Fruit fly (Drosophila melanogaster): ENCODE data around the gene GlcAT-S.

Gene GlcAT-S

dm6 chr2L:9616654-9617053 is 385 bp downstream of the GlcAT-S start (continued):
- no peak for TF ChIP-seq CG1602 (GFP tag; optimal IDR thresholded peaks at IDR 0.05)
- TF ChIP-seq HLH54F (GFP tag; optimal IDR thresholded peaks at IDR 0.05) = peak; percentile 65
- peak; percentile 73 for TF ChIP-seq Hmr (GFP tag; optimal IDR thresholded peaks at IDR 0.05)
- peak; percentile 14 for TF ChIP-seq pnt (GFP tag; optimal IDR thresholded peaks at IDR 0.05)
- TF ChIP-seq E2f1 (GFP tag; IDR thresholded peaks at IDR 0.05) = peak; percentile 48; the same call in 1 of the 2 replicates
- TF ChIP-seq ATbp (GFP tag; optimal IDR thresholded peaks at IDR 0.05) = no peak
- TF ChIP-seq dpn (GFP tag; optimal IDR thresholded peaks at IDR 0.05) = peak; percentile 18 to 56
- no peak for TF ChIP-seq hkb (optimal IDR thresholded peaks at IDR 0.05)
- TF ChIP-seq hkb (GFP tag; IDR thresholded peaks at IDR 0.05) = peak; percentile 42
- TF ChIP-seq knrl (GFP tag; IDR thresholded peaks at IDR 0.05; ENCODE audit: partially characterized antibody) = peak; percentile 71
- peak; percentile 42; the same call in 1 of the 2 replicates for TF ChIP-seq sna (GFP tag; IDR thresholded peaks at IDR 0.05; ENCODE audit: partially characterized antibody)
- peak; percentile 16 for TF ChIP-seq BtbVII (GFP tag; optimal IDR thresholded peaks at IDR 0.05)
- peak; percentile 82 for TF ChIP-seq ci (GFP tag; IDR thresholded peaks at IDR 0.05)
- TF ChIP-seq CkIIα-i1 (GFP tag; IDR thresholded peaks at IDR 0.05) = no peak; the same call in 1 of the 2 replicates
- TF ChIP-seq CG13123 (GFP tag; optimal IDR thresholded peaks at IDR 0.05) = peak; percentile 40
- peak; percentile 21 for TF ChIP-seq Hey (tag; optimal IDR thresholded peaks at IDR 0.05)
- peak; percentile 20 for TF ChIP-seq maf-S (GFP tag; optimal IDR thresholded peaks at IDR 0.05)
- no peak for TF ChIP-seq ttk (GFP tag; IDR thresholded peaks at IDR 0.05)
- TF ChIP-seq org-1 (GFP tag; optimal IDR thresholded peaks at IDR 0.05) = no peak
- TF ChIP-seq Dek (tag; optimal IDR thresholded peaks at IDR 0.05) = peak; percentile 28
- TF ChIP-seq CG14710 (tag; optimal IDR thresholded peaks at IDR 0.05) = peak; percentile 64
- no peak for TF ChIP-seq Hr78 (GFP tag; optimal IDR thresholded peaks at IDR 0.05)
- peak; percentile 59 for TF ChIP-seq NC2β (GFP tag; optimal IDR thresholded peaks at IDR 0.05)
- TF ChIP-seq dm (GFP tag; optimal IDR thresholded peaks at IDR 0.05) = peak; percentile 58
- peak; percentile 21 for TF ChIP-seq pho (GFP tag; optimal IDR thresholded peaks at IDR 0.05)
- peak; percentile 64 for TF ChIP-seq vfl (GFP tag; optimal IDR thresholded peaks at IDR 0.05)
- peak; percentile 74 for TF ChIP-seq her (GFP tag; optimal IDR thresholded peaks at IDR 0.05)
- no peak for TF ChIP-seq CG15696 (tag; optimal IDR thresholded peaks at IDR 0.05)
- TF ChIP-seq Opbp (GFP tag; IDR thresholded peaks at IDR 0.05; ENCODE audit: partially characterized antibody) = peak; percentile 92
- peak; percentile 12 for TF ChIP-seq tx (GFP tag; optimal IDR thresholded peaks at IDR 0.05)
- TF ChIP-seq sisA (GFP tag; IDR thresholded peaks at IDR 0.05) = no peak
- TF ChIP-seq CG13775 (GFP tag; optimal IDR thresholded peaks at IDR 0.05) = peak; percentile 20
- TF ChIP-seq CG2712 (tag; optimal IDR thresholded peaks at IDR 0.05) = peak; percentile 6
- peak; percentile 61 for TF ChIP-seq CG11504 (tag; optimal IDR thresholded peaks at IDR 0.05)
- TF ChIP-seq CG8765 (GFP tag; IDR thresholded peaks at IDR 0.05) = no peak
- no peak for TF ChIP-seq Rx (GFP tag; IDR thresholded peaks at IDR 0.05)
- peak; percentile 71 for TF ChIP-seq Xbp1 (GFP tag; optimal IDR thresholded peaks at IDR 0.05)
- peak; percentile 63 for TF ChIP-seq CG12391 (tag; optimal IDR thresholded peaks at IDR 0.05)
- TF ChIP-seq CG6654 (GFP tag; optimal IDR thresholded peaks at IDR 0.05) = no peak
- no peak for TF ChIP-seq zfh1 (GFP tag; IDR thresholded peaks at IDR 0.05)
- peak; percentile 29 for TF ChIP-seq CG12744 (GFP tag; optimal IDR thresholded peaks at IDR 0.05)
- TF ChIP-seq CoRest (tag; optimal IDR thresholded peaks at IDR 0.05) = peak; percentile 55
- TF ChIP-seq CG10462 (GFP tag; optimal IDR thresholded peaks at IDR 0.05) = no peak
- 0 out of 2 replicates have a peak, but pooled peaks have one; percentile 9 for TF ChIP-seq CG6689 (GFP tag; IDR thresholded peaks at IDR 0.05)
- TF ChIP-seq CG10321 (GFP tag; IDR thresholded peaks at IDR 0.05) = no peak
- TF ChIP-seq gsb-n (tag; optimal IDR thresholded peaks at IDR 0.05) = peak; percentile 35
- TF ChIP-seq CTCF (GFP tag; optimal IDR thresholded peaks at IDR 0.05) = peak; percentile 52
- no peak for TF ChIP-seq CG12236 (GFP tag; optimal IDR thresholded peaks at IDR 0.05)
- peak; percentile 51 for TF ChIP-seq CG12155 (GFP tag; optimal IDR thresholded peaks at IDR 0.05)
- peak; percentile 12; the same call in 1 of the 3 replicates for TF ChIP-seq CG11560 (tag; IDR thresholded peaks at IDR 0.05)
- peak; percentile 29 for TF ChIP-seq Vsx1 (GFP tag; optimal IDR thresholded peaks at IDR 0.05)
- TF ChIP-seq Dll (GFP tag; IDR thresholded peaks at IDR 0.05; ENCODE audit: partially characterized antibody) = peak; percentile 78

Data from whole organism, embryonic.